Worm (Caenorhabditis elegans): ENCODE results near the gene Y66D12A.16.

Gene Y66D12A.16

ce11 chrIII:11554701-11555111, 31.4 kb downstream of the Y66D12A.16 start:
- no peak for TF ChIP-seq flt-1 (GFP tag; IDR thresholded peaks at IDR 0.05)
- no peak for TF ChIP-seq hnd-1 (tag; optimal IDR thresholded peaks at IDR 0.05)
- TF ChIP-seq ets-7 (tag; optimal IDR thresholded peaks at IDR 0.05) = no peak
- 0 out of 2 replicates have a peak, but pooled peaks have one; percentile 18 for TF ChIP-seq scrt-1 (GFP tag; IDR thresholded peaks at IDR 0.05)
- no peak for TF ChIP-seq ceh-36 (tag; optimal IDR thresholded peaks at IDR 0.05)
- TF ChIP-seq sea-1 (GFP tag; conservative IDR thresholded peaks at IDR 0.05) = 0 out of 2 replicates have a peak, but pooled peaks have one; percentile 47
- TF ChIP-seq hmbx-1 (tag; optimal IDR thresholded peaks at IDR 0.05) = no peak

- no peak for TF ChIP-seq ets-7 (tag; optimal IDR thresholded peaks at IDR 0.05)
- no peak for TF ChIP-seq tbx-11 (GFP tag; IDR thresholded peaks at IDR 0.05)
- TF ChIP-seq aly-1 (tag; optimal IDR thresholded peaks at IDR 0.05) = peak; percentile 18
- no peak for TF ChIP-seq B0310.2 (tag; optimal IDR thresholded peaks at IDR 0.05)
These were observed 33.5 kb downstream of the Y66D12A.16 start for ce11 chrIII:11556860-11557259.

ce11 chrIII:11558251-11558650, 34.9 kb downstream of the Y66D12A.16 start:
- TF ChIP-seq tbx-37 (GFP tag; conservative IDR thresholded peaks at IDR 0.05) = no peak
- no peak for TF ChIP-seq ama-1 (optimal IDR thresholded peaks at IDR 0.05)
- no peak for TF ChIP-seq aly-1 (tag; optimal IDR thresholded peaks at IDR 0.05)
- no peak for TF ChIP-seq tbx-11 (GFP tag; IDR thresholded peaks at IDR 0.05)
- TF ChIP-seq hmg-4 (GFP tag; optimal IDR thresholded peaks at IDR 0.05) = no peak
- TF ChIP-seq sea-1 (GFP tag; conservative IDR thresholded peaks at IDR 0.05) = no peak
- TF ChIP-seq hnd-1 (tag; optimal IDR thresholded peaks at IDR 0.05) = no peak
- TF ChIP-seq tra-4 (tag; optimal IDR thresholded peaks at IDR 0.05) = no peak
- TF ChIP-seq F13C5.2 (tag; optimal IDR thresholded peaks at IDR 0.05) = no peak
- TF ChIP-seq pes-1 (GFP tag; IDR thresholded peaks at IDR 0.05) = no peak
- no peak for TF ChIP-seq scrt-1 (GFP tag; IDR thresholded peaks at IDR 0.05)
- no peak for TF ChIP-seq ceh-36 (tag; optimal IDR thresholded peaks at IDR 0.05)
- TF ChIP-seq ceh-13 (GFP tag; optimal IDR thresholded peaks at IDR 0.05) = no peak
- no peak for TF ChIP-seq flt-1 (GFP tag; IDR thresholded peaks at IDR 0.05)
- no peak for TF ChIP-seq hmbx-1 (tag; optimal IDR thresholded peaks at IDR 0.05)
- no peak for TF ChIP-seq B0310.2 (tag; optimal IDR thresholded peaks at IDR 0.05)
- TF ChIP-seq ets-7 (tag; optimal IDR thresholded peaks at IDR 0.05) = no peak

ce11 chrIII:11559677-11560076, 36.3 kb downstream of the Y66D12A.16 start:
- TF ChIP-seq ets-7 (tag; optimal IDR thresholded peaks at IDR 0.05) = no peak
- no peak for TF ChIP-seq hnd-1 (tag; optimal IDR thresholded peaks at IDR 0.05)

ce11 chrIII:11560504-11561202, 37.3 kb downstream of the Y66D12A.16 start, which contains the start of gene ztf-29:
TSS of gene ztf-29 (plus strand) at chrIII:11561152.
- TF ChIP-seq tbx-37 (GFP tag; conservative IDR thresholded peaks at IDR 0.05) (no peak), ceh-36 (tag; optimal IDR thresholded peaks at IDR 0.05) (peak; percentile 74)

ce11 chrIII:11561597-11561996, 38.2 kb downstream of the Y66D12A.16 start:
- no peak for TF ChIP-seq tra-4 (tag; optimal IDR thresholded peaks at IDR 0.05)
- no peak for TF ChIP-seq ceh-13 (GFP tag; optimal IDR thresholded peaks at IDR 0.05)
- TF ChIP-seq hmg-4 (GFP tag; optimal IDR thresholded peaks at IDR 0.05) = no peak
- no peak for TF ChIP-seq tbx-37 (GFP tag; conservative IDR thresholded peaks at IDR 0.05)
- TF ChIP-seq sea-1 (GFP tag; conservative IDR thresholded peaks at IDR 0.05) = no peak
- TF ChIP-seq hnd-1 (tag; optimal IDR thresholded peaks at IDR 0.05) = no peak
- TF ChIP-seq tbx-11 (GFP tag; IDR thresholded peaks at IDR 0.05) = no peak
- TF ChIP-seq F13C5.2 (tag; optimal IDR thresholded peaks at IDR 0.05) = no peak
- TF ChIP-seq ets-7 (tag; optimal IDR thresholded peaks at IDR 0.05) = no peak
- TF ChIP-seq scrt-1 (GFP tag; IDR thresholded peaks at IDR 0.05) = no peak
- no peak for TF ChIP-seq ama-1 (optimal IDR thresholded peaks at IDR 0.05)
- no peak for TF ChIP-seq B0310.2 (tag; optimal IDR thresholded peaks at IDR 0.05)

ce11 chrIII:11563417-11563949, 40.1 kb downstream of the Y66D12A.16 start, which contains the start of gene Y66D12A.11:
TSS of gene Y66D12A.11 (plus strand) at chrIII:11563467.
- TF ChIP-seq F13C5.2 (tag; optimal IDR thresholded peaks at IDR 0.05) (no peak), aly-1 (tag; optimal IDR thresholded peaks at IDR 0.05) (no peak), sea-1 (GFP tag; conservative IDR thresholded peaks at IDR 0.05) (no peak), tbx-37 (GFP tag; conservative IDR thresholded peaks at IDR 0.05) (no peak), hmg-4 (GFP tag; optimal IDR thresholded peaks at IDR 0.05) (no peak), ceh-36 (tag; optimal IDR thresholded peaks at IDR 0.05) (no peak), ceh-13 (GFP tag; optimal IDR thresholded peaks at IDR 0.05) (no peak), tra-4 (tag; optimal IDR thresholded peaks at IDR 0.05) (no peak), hnd-1 (tag; optimal IDR thresholded peaks at IDR 0.05) (no peak), flt-1 (GFP tag; IDR thresholded peaks at IDR 0.05) (no peak), tbx-11 (GFP tag; IDR thresholded peaks at IDR 0.05) (no peak), hmbx-1 (tag; optimal IDR thresholded peaks at IDR 0.05) (no peak), B0310.2 (tag; optimal IDR thresholded peaks at IDR 0.05) (no peak), ets-7 (tag; optimal IDR thresholded peaks at IDR 0.05) (no peak), scrt-1 (GFP tag; IDR thresholded peaks at IDR 0.05) (no peak), pes-1 (GFP tag; IDR thresholded peaks at IDR 0.05) (no peak)

ce11 chrIII:11565602-11566001, 42.2 kb downstream of the Y66D12A.16 start, which contains the start of gene Y66D12A.10:
TSS of gene Y66D12A.10 (plus strand) at chrIII:11565874.
- no peak for TF ChIP-seq tra-4 (tag; optimal IDR thresholded peaks at IDR 0.05)
- TF ChIP-seq hmbx-1 (tag; optimal IDR thresholded peaks at IDR 0.05) = no peak
- no peak for TF ChIP-seq flt-1 (GFP tag; IDR thresholded peaks at IDR 0.05)
- TF ChIP-seq F13C5.2 (tag; optimal IDR thresholded peaks at IDR 0.05) = peak; percentile 43
